Fruit fly (Drosophila melanogaster): Measurements from ENCODE around the gene CG5715.

DNA sequence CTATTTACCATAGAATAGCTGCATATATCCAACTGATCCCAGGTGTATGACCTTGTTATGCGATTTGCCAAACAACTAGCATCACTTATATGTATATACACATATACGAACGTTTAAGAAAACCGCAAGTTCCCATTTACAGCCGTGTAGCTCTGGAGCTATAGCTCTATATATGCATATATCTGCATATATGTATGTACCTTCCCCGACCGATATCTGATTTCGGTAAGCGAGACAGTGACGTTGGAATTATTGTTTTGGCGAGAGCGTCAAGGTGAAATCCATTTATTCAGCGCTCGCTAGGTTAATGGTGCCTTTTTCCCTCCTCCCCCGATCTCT is 34.2 kb downstream of the CG5715 start:
- no peak for TF ChIP-seq h (optimal IDR thresholded peaks at IDR 0.05)
- no peak for TF ChIP-seq Myc (optimal IDR thresholded peaks at IDR 0.05)
- TF ChIP-seq insv (optimal IDR thresholded peaks at IDR 0.05) = no peak
- TF ChIP-seq psq (optimal IDR thresholded peaks at IDR 0.05) = no peak
